Worm (Caenorhabditis elegans) whole organism, late embryonic: ENCODE data around the gene ZK666.2.

ENCODE experiments used
- ceh-22 ChIP-seq: sonication (generic microtip); optimal IDR thresholded peaks from 2 replicates; lab custom pipeline; 2017; ENCODE audit warnings: missing biosample characterization, missing genetic modification characterization
- hlh-8 ChIP-seq: sonication (generic microtip); optimal IDR thresholded peaks from 2 replicates; lab custom pipeline; 2016; ENCODE audit warnings: missing genotype, missing genetic modification characterization, missing compliant biosample characterization
- lin-11 ChIP-seq: fragments of 200-800 bp; sonication (Bioruptor generic); optimal IDR thresholded peaks from 2 replicates; lab custom pipeline; 2018; ENCODE audit warnings: mild to moderate bottlenecking, missing genetic modification characterization, missing compliant biosample characterization
- ref-2 ChIP-seq: sonication (generic microtip); optimal IDR thresholded peaks from 2 replicates; lab custom pipeline; 2016; ENCODE audit warnings: missing genetic modification characterization, missing compliant biosample characterization

DNA sequence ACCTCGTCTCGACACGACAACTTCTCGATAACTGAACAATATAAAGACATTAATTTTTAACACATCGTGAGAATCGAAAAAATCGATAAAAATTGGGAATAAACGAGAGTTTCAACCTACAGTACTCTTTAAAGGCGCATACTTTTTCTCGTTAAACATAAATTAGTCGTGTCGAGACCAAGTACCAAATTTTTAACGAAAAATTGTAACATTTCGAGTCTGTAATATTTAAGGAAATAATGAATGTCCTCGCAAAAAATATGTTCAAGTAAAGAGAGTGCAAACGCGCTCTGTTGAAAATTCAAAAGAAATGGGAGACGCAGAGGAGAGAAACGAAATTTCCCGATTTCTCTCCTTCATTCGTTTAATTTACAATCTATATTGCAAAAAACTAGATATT is 21.4 kb downstream of the ZK666.2 start:
- TF ChIP-seq hlh-8 (tag; lab: Kevin White, UChicago) (no peak), lin-11 (tag; lab: Kevin White, UChicago) (no peak), ceh-22 (no peak), ref-2 (no peak)
